Worm (Caenorhabditis elegans) whole organism, midembryonic: ENCODE data around the gene M88.3.
A peak's percentile ranks its signal among the peaks of the same experiment; 100 is the strongest.

Experiments
- T22C8.4 ChIP-seq: fragments of 200-800 bp; sonication (Bioruptor generic); IDR thresholded peaks from 2 replicates; pipeline ENCODE4 v1.3.6; 2022; ENCODE audit warnings: missing genetic modification characterization, missing compliant biosample characterization
- cog-1 ChIP-seq: sonication (generic microtip); optimal IDR thresholded peaks from 2 replicates; lab custom pipeline; 2016; ENCODE audit warnings: missing genetic modification characterization, missing compliant biosample characterization
- flt-1 ChIP-seq: fragments of 200-800 bp; sonication (Bioruptor generic); IDR thresholded peaks from 2 replicates; pipeline ENCODE4 v1.3.6; 2022; ENCODE audit warnings: missing genetic modification characterization, missing compliant biosample characterization
- klf-2 ChIP-seq: fragments of 200-800 bp; sonication (Bioruptor generic); conservative IDR thresholded peaks from 2 replicates; pipeline ENCODE4 v1.3.6; 2022; ENCODE audit warnings: missing genetic modification reagents, missing genetic modification characterization, missing compliant biosample characterization
- med-1 ChIP-seq: sonication (generic microtip); optimal IDR thresholded peaks from 2 replicates; lab custom pipeline; 2017; ENCODE audit warnings: missing genetic modification characterization, mild to moderate bottlenecking, missing compliant biosample characterization, antibody characterized with exemption, missing genetic modification reagents; ENCODE audit not compliant: insufficient read depth
- ref-1 ChIP-seq: fragments of 200-800 bp; sonication (Bioruptor generic); conservative IDR thresholded peaks from 2 replicates; pipeline ENCODE4 v1.3.6; 2022; ENCODE audit warnings: missing genetic modification reagents, missing genetic modification characterization, missing compliant biosample characterization
- tab-1 ChIP-seq: fragments of 200-800 bp; sonication (Bioruptor generic); IDR thresholded peaks from 2 replicates; pipeline ENCODE4 v1.3.6; 2022; ENCODE audit warnings: missing genetic modification characterization, missing compliant biosample characterization
- ztf-23 ChIP-seq: fragments of 200-800 bp; sonication (Bioruptor generic); IDR thresholded peaks from 2 replicates; pipeline ENCODE4 v1.3.6; 2022; ENCODE audit warnings: missing genetic modification reagents, missing genetic modification characterization, missing compliant biosample characterization
- ztf-29 ChIP-seq: fragments of 200-800 bp; sonication (Bioruptor generic); IDR thresholded peaks from 2 replicates; pipeline ENCODE4 v1.3.6; 2022; ENCODE audit warnings: missing genetic modification reagents, missing genetic modification characterization, missing compliant biosample characterization

Gene M88.3

ce11 chrIII:4562070-4562788 lies 17.4 kb upstream of the M88.3 start, which contains the start of gene pan-1:
TSS of gene pan-1 (plus strand) at chrIII:4562738.
- no peak for TF ChIP-seq ref-1 (GFP tag; lab: Robert Waterston, UW)
- TF ChIP-seq klf-2 (GFP tag; lab: Robert Waterston, UW): no peak
- no peak for TF ChIP-seq flt-1
- TF ChIP-seq med-1 (GFP tag; lab: Kevin White, UChicago): no peak
- TF ChIP-seq tab-1 (GFP tag; lab: Robert Waterston, UW): no peak
- no peak for TF ChIP-seq T22C8.4 (GFP tag; lab: Robert Waterston, UW)
- no peak for TF ChIP-seq ztf-23 (GFP tag; lab: Robert Waterston, UW)
- no peak for TF ChIP-seq ztf-29 (GFP tag; lab: Robert Waterston, UW)
- TF ChIP-seq cog-1 (tag; lab: Kevin White, UChicago): no peak

- TF ChIP-seq klf-2 (GFP tag; lab: Robert Waterston, UW): no peak
These were observed 16.4 kb upstream of the M88.3 start for ce11 chrIII:4561286-4561685.

ce11 chrIII:4560393-4560890 lies 15.6 kb upstream of the M88.3 start:
- TF ChIP-seq ztf-29 (GFP tag; lab: Robert Waterston, UW): no peak
- TF ChIP-seq cog-1 (tag; lab: Kevin White, UChicago): peak; percentile 16

ce11 chrIII:4555345-4555744 lies 10.5 kb upstream of the M88.3 start:
- TF ChIP-seq klf-2 (GFP tag; lab: Robert Waterston, UW) (no peak), ref-1 (GFP tag; lab: Robert Waterston, UW) (no peak), med-1 (GFP tag; lab: Kevin White, UChicago) (no peak), flt-1 (no peak), tab-1 (GFP tag; lab: Robert Waterston, UW) (no peak), ztf-23 (GFP tag; lab: Robert Waterston, UW) (no peak), T22C8.4 (GFP tag; lab: Robert Waterston, UW) (no peak), cog-1 (tag; lab: Kevin White, UChicago) (no peak), ztf-29 (GFP tag; lab: Robert Waterston, UW) (no peak)

- TF ChIP-seq flt-1 (no peak), ref-1 (GFP tag; lab: Robert Waterston, UW) (no peak), T22C8.4 (GFP tag; lab: Robert Waterston, UW) (no peak), klf-2 (GFP tag; lab: Robert Waterston, UW) (no peak), cog-1 (tag; lab: Kevin White, UChicago) (no peak), med-1 (GFP tag; lab: Kevin White, UChicago) (no peak), tab-1 (GFP tag; lab: Robert Waterston, UW) (no peak), ztf-29 (GFP tag; lab: Robert Waterston, UW) (no peak), ztf-23 (GFP tag; lab: Robert Waterston, UW) (no peak)
These were observed 8.5 kb upstream of the M88.3 start, which contains the start of gene imph-1 for ce11 chrIII:4553316-4553715. TSS of gene imph-1 (plus strand) at chrIII:4553616.

- TF ChIP-seq ztf-29 (GFP tag; lab: Robert Waterston, UW): no peak
- TF ChIP-seq tab-1 (GFP tag; lab: Robert Waterston, UW): no peak
- TF ChIP-seq ztf-23 (GFP tag; lab: Robert Waterston, UW): no peak
- no peak for TF ChIP-seq med-1 (GFP tag; lab: Kevin White, UChicago)
- no peak for TF ChIP-seq flt-1
- TF ChIP-seq klf-2 (GFP tag; lab: Robert Waterston, UW): no peak
- TF ChIP-seq T22C8.4 (GFP tag; lab: Robert Waterston, UW): no peak
- TF ChIP-seq ref-1 (GFP tag; lab: Robert Waterston, UW): no peak
- no peak for TF ChIP-seq cog-1 (tag; lab: Kevin White, UChicago)
These were observed 8.0 kb upstream of the M88.3 start for ce11 chrIII:4552872-4553271.

ce11 chrIII:4551963-4552362 lies 7.1 kb upstream of the M88.3 start:
- no peak for TF ChIP-seq ztf-29 (GFP tag; lab: Robert Waterston, UW)
- no peak for TF ChIP-seq cog-1 (tag; lab: Kevin White, UChicago)
- no peak for TF ChIP-seq T22C8.4 (GFP tag; lab: Robert Waterston, UW)
- no peak for TF ChIP-seq tab-1 (GFP tag; lab: Robert Waterston, UW)
- no peak for TF ChIP-seq klf-2 (GFP tag; lab: Robert Waterston, UW)

ce11 chrIII:4548739-4549138 lies 3.9 kb upstream of the M88.3 start, which contains the start of gene M88.4:
TSS of gene M88.4 (plus strand) at chrIII:4549039.
- TF ChIP-seq tab-1 (GFP tag; lab: Robert Waterston, UW) (no peak), klf-2 (GFP tag; lab: Robert Waterston, UW) (no peak), flt-1 (no peak), ztf-29 (GFP tag; lab: Robert Waterston, UW) (no peak), ztf-23 (GFP tag; lab: Robert Waterston, UW) (no peak), T22C8.4 (GFP tag; lab: Robert Waterston, UW) (no peak)

ce11 chrIII:4542362-4542931 lies 2.4 kb downstream of the M88.3 start, which contains the start of the genes mrps-34 and cisd-3.1:
TSS of gene mrps-34 (minus strand) at chrIII:4542452.
TSS of gene cisd-3.1 (plus strand) at chrIII:4542881.
- TF ChIP-seq ztf-23 (GFP tag; lab: Robert Waterston, UW) (no peak), tab-1 (GFP tag; lab: Robert Waterston, UW) (no peak; the same call in 1 of the 2 replicates), klf-2 (GFP tag; lab: Robert Waterston, UW) (no peak), med-1 (GFP tag; lab: Kevin White, UChicago) (peak; percentile 70), cog-1 (tag; lab: Kevin White, UChicago) (peak; percentile 8), flt-1 (peak; percentile 62; the same call in 1 of the 2 replicates), ref-1 (GFP tag; lab: Robert Waterston, UW) (no peak), ztf-29 (GFP tag; lab: Robert Waterston, UW) (no peak), T22C8.4 (GFP tag; lab: Robert Waterston, UW) (no peak)
